Worm (Caenorhabditis elegans) whole organism, L3 larva: Measurements from ENCODE around the gene C15H7.4.

Experiments used
- R02D3.7 ChIP-seq: fragments of 150-350 bp; optimal IDR thresholded peaks from 2 replicates; lab custom pipeline; 2014; ENCODE audit warnings: missing biosample characterization, missing genetic modification characterization
- ZK546.5 ChIP-seq: sonication (generic microtip); optimal IDR thresholded peaks from 2 replicates; lab custom pipeline; 2017; ENCODE audit warnings: missing biosample characterization, missing genetic modification characterization
- aly-2 ChIP-seq: fragments of 150-350 bp; optimal IDR thresholded peaks from 2 replicates; lab custom pipeline; 2014; ENCODE audit warnings: missing biosample characterization, missing genetic modification characterization
- ama-1 ChIP-seq: fragments of 150-350 bp; optimal IDR thresholded peaks from 2 replicates; lab custom pipeline; 2018
- ceh-82 ChIP-seq: fragments of 150-350 bp; optimal IDR thresholded peaks from 2 replicates; lab custom pipeline; 2014; ENCODE audit warnings: missing biosample characterization, missing genetic modification characterization
- daf-12 ChIP-seq: fragments of 150-350 bp; optimal IDR thresholded peaks from 2 replicates; lab custom pipeline; 2014; ENCODE audit warnings: missing biosample characterization, missing genetic modification reagents, missing genetic modification characterization
- egl-27 ChIP-seq: sonication (generic microtip); optimal IDR thresholded peaks from 4 replicates; lab custom pipeline; 2017; ENCODE audit warnings: missing biosample characterization, missing genetic modification reagents, missing genetic modification characterization
- egl-5 ChIP-seq: fragments of 150-350 bp; optimal IDR thresholded peaks from 2 replicates; lab custom pipeline; 2017; ENCODE audit warnings: missing biosample characterization, missing genetic modification reagents, missing genetic modification characterization, inconsistent platforms
- elt-1 ChIP-seq: fragments of 150-350 bp; optimal IDR thresholded peaks from 2 replicates; lab custom pipeline; 2014; ENCODE audit warnings: missing biosample characterization, missing genetic modification characterization
- elt-2 ChIP-seq: sonication (generic microtip); optimal IDR thresholded peaks from 2 replicates; lab custom pipeline; 2016; ENCODE audit warnings: missing genetic modification reagents, mild to moderate bottlenecking, missing genetic modification characterization, missing compliant biosample characterization
- eor-1 ChIP-seq, 2 experiments: fragments of 150-350 bp; optimal IDR thresholded peaks; 2 replicates each; lab custom pipeline; 2014 to 2018; ENCODE audit warnings: missing biosample characterization in 2 of 2, missing genetic modification characterization in 2 of 2
- fkh-10 ChIP-seq: sonication (generic microtip); optimal IDR thresholded peaks from 2 replicates; lab custom pipeline; 2017; ENCODE audit warnings: missing biosample characterization, missing genetic modification reagents, missing genetic modification characterization
- fkh-2 ChIP-seq: fragments of 150-350 bp; optimal IDR thresholded peaks from 2 replicates; lab custom pipeline; 2014; ENCODE audit warnings: missing biosample characterization, missing genetic modification reagents, missing genetic modification characterization
- fos-1 ChIP-seq: fragments of 150-350 bp; optimal IDR thresholded peaks from 2 replicates; lab custom pipeline; 2014; ENCODE audit warnings: missing biosample characterization, missing genetic modification characterization
- hmg-11 ChIP-seq: sonication (generic microtip); optimal IDR thresholded peaks from 2 replicates; lab custom pipeline; 2016; ENCODE audit warnings: missing genetic modification characterization, missing compliant biosample characterization
- jun-1 ChIP-seq: fragments of 150-350 bp; optimal IDR thresholded peaks from 2 replicates; lab custom pipeline; 2014; ENCODE audit warnings: missing biosample characterization, missing genetic modification reagents, missing genetic modification characterization
- lin-15B ChIP-seq: fragments of 150-350 bp; optimal IDR thresholded peaks from 2 replicates; lab custom pipeline; 2014; ENCODE audit warnings: missing biosample characterization, missing genetic modification characterization
- lin-39 ChIP-seq: fragments of 150-350 bp; optimal IDR thresholded peaks from 2 replicates; lab custom pipeline; 2018; ENCODE audit warnings: missing biosample characterization, missing genetic modification reagents, missing genetic modification characterization
- lsy-12 ChIP-seq: sonication (generic microtip); optimal IDR thresholded peaks from 2 replicates; lab custom pipeline; 2016; ENCODE audit warnings: mild to moderate bottlenecking, missing genetic modification characterization, missing compliant biosample characterization
- mdl-1 ChIP-seq: fragments of 150-350 bp; optimal IDR thresholded peaks from 2 replicates; lab custom pipeline; 2014; ENCODE audit warnings: missing biosample characterization, missing genetic modification characterization
- mml-1 ChIP-seq: fragments of 150-350 bp; sonication (generic microtip); optimal IDR thresholded peaks from 3 replicates; lab custom pipeline; 2014; ENCODE audit warnings: missing biosample characterization, missing genetic modification characterization
- nfya-1 ChIP-seq: sonication (generic microtip); optimal IDR thresholded peaks from 2 replicates; lab custom pipeline; 2017; ENCODE audit warnings: missing genetic modification characterization, mild to moderate bottlenecking, missing compliant biosample characterization, antibody characterized with exemption, moderate library complexity; ENCODE audit not compliant: insufficient read depth
- nhr-11 ChIP-seq: fragments of 150-350 bp; optimal IDR thresholded peaks from 2 replicates; lab custom pipeline; 2014; ENCODE audit warnings: missing biosample characterization, missing genetic modification characterization
- nhr-12 ChIP-seq: fragments of 150-350 bp; optimal IDR thresholded peaks from 2 replicates; lab custom pipeline; 2014; ENCODE audit warnings: missing biosample characterization, missing genetic modification characterization
- nhr-23 ChIP-seq: fragments of 150-350 bp; optimal IDR thresholded peaks from 2 replicates; lab custom pipeline; 2014; ENCODE audit warnings: missing biosample characterization, missing genetic modification reagents, missing genetic modification characterization
- nhr-237 ChIP-seq: fragments of 150-350 bp; optimal IDR thresholded peaks from 2 replicates; lab custom pipeline; 2014; ENCODE audit warnings: missing biosample characterization, missing genetic modification characterization
- nhr-25 ChIP-seq: sonication (generic microtip); optimal IDR thresholded peaks from 2 replicates; lab custom pipeline; 2017; ENCODE audit warnings: missing biosample characterization, missing genetic modification characterization
- nhr-28 ChIP-seq: fragments of 150-350 bp; optimal IDR thresholded peaks from 2 replicates; lab custom pipeline; 2014; ENCODE audit warnings: missing biosample characterization, missing genetic modification characterization
- nhr-43 ChIP-seq: sonication (generic microtip); optimal IDR thresholded peaks from 2 replicates; lab custom pipeline; 2016; ENCODE audit warnings: mild to moderate bottlenecking, missing genetic modification characterization, missing compliant biosample characterization; ENCODE audit not compliant: poor library complexity, severe bottlenecking
- nhr-67 ChIP-seq: fragments of 150-350 bp; optimal IDR thresholded peaks from 2 replicates; lab custom pipeline; 2014; ENCODE audit warnings: missing biosample characterization, missing genetic modification characterization
- nhr-76 ChIP-seq: fragments of 150-350 bp; sonication (generic microtip); optimal IDR thresholded peaks from 5 replicates; lab custom pipeline; 2014; ENCODE audit warnings: missing biosample characterization, missing genetic modification characterization
- nhr-77 ChIP-seq: fragments of 150-350 bp; optimal IDR thresholded peaks from 2 replicates; lab custom pipeline; 2014; ENCODE audit warnings: missing biosample characterization, missing genetic modification characterization
- pha-4 ChIP-seq: fragments of 150-350 bp; optimal IDR thresholded peaks from 2 replicates; lab custom pipeline; 2014; ENCODE audit warnings: missing biosample characterization, missing genetic modification reagents, missing genetic modification characterization
- pqm-1 ChIP-seq: fragments of 150-350 bp; optimal IDR thresholded peaks from 2 replicates; lab custom pipeline; 2017; ENCODE audit warnings: missing biosample characterization, missing genetic modification characterization, inconsistent platforms
- sea-2 ChIP-seq: fragments of 150-350 bp; sonication (generic microtip); optimal IDR thresholded peaks from 4 replicates; lab custom pipeline; 2014; ENCODE audit warnings: missing biosample characterization, missing genetic modification reagents, missing genetic modification characterization
- skn-1 ChIP-seq: fragments of 150-350 bp; optimal IDR thresholded peaks from 2 replicates; lab custom pipeline; 2014; ENCODE audit warnings: missing biosample characterization, missing genetic modification characterization
- snpc-4 ChIP-seq: fragments of 150-350 bp; optimal IDR thresholded peaks from 2 replicates; lab custom pipeline; 2014; ENCODE audit warnings: missing biosample characterization, missing genetic modification characterization
- unc-39 ChIP-seq: sonication (generic microtip); optimal IDR thresholded peaks from 4 replicates; lab custom pipeline; 2017; ENCODE audit warnings: missing biosample characterization, missing genetic modification characterization
- unc-62 ChIP-seq: fragments of 150-350 bp; sonication (generic microtip); optimal IDR thresholded peaks from 4 replicates; lab custom pipeline; 2014; ENCODE audit warnings: missing biosample characterization, missing genetic modification reagents, missing genetic modification characterization
- zag-1 ChIP-seq: fragments of 150-350 bp; optimal IDR thresholded peaks from 2 replicates; lab custom pipeline; 2014; ENCODE audit warnings: missing biosample characterization, missing genetic modification characterization
- ztf-11 ChIP-seq: fragments of 150-350 bp; optimal IDR thresholded peaks from 2 replicates; lab custom pipeline; 2014; ENCODE audit warnings: missing biosample characterization, missing genetic modification characterization
- ztf-4 ChIP-seq: fragments of 150-350 bp; optimal IDR thresholded peaks from 2 replicates; lab custom pipeline; 2014; ENCODE audit warnings: missing biosample characterization, missing genetic modification characterization

Gene C15H7.4

DNA sequence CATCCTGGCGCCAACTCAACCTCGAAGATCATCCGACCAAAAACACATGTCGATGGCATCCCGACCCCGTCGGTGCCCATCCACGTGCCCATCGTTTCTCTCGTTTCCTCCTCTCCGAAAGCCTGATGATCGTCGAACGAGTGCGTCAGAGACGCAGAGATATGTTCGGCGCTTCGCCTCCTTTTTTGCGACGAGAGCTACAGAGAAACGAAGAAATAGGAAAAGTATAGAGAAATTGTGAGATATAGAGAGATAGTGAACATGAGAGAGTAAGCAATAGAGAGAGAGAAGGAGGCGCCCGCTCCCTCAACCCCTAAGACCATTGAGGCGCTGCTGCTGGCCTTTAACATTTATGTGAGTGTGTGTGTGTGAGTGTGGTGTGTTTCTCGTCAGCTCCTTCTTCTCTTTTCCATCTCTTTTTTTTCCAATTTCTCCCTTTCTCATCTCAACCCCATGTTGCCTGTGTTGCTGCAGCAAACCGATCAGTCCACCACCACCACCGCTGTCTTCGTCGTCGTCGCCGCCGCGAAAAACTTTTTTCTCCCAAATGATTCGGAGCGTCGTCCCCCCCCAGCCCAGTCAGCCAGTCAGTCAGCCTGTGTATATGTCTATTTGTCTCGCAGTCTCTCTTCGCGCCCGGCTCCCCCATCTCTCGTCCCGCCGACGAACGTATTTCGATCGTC is 36.5 kb downstream of the C15H7.4 start, which contains the start of gene hlh-11 (continued):
- TF ChIP-seq nhr-77 (tag; lab: Kevin White, UChicago) = peak; percentile 22
- peak; percentile 80 for TF ChIP-seq jun-1 (tag; lab: Kevin White, UChicago)
- peak; percentile 43 for TF ChIP-seq unc-62 (GFP tag; lab: Kevin White, UChicago)
- TF ChIP-seq nhr-43 = peak; percentile 96
- TF ChIP-seq elt-2 (tag; lab: Kevin White, UChicago) = peak; percentile 87

DNA sequence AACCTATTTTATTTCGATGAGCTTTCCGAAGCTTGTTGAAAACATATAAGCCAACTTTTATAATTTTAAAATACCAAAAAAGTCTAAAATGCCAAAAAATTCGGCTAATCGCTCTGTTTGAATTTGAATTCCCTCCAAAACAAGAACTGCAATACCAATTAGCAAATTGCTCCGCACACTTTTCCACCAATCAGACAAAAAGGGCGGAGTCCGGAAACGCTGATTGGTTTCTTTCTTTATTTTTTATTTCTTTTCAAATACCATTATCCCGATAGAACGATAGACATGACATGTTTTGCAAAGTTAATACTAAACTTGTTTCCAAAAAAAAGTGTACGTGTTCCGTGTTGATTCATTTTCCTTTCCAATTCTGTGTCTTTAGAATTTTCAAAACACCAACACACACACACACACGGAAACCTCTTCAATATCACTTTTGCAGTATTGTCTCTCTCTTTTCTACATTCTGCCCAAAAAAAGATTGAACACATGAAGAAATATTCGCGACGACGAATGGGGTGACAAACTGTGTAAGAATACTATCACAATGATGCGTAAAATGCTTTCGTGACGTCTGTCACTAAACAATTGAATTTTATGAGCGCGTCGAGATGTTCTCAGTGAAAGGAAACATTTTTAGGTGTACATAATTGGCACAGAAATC is 38.0 kb downstream of the C15H7.4 start:
- TF ChIP-seq nhr-237 (no peak), nfya-1 (tag; lab: Kevin White, UChicago) (peak; percentile 91), elt-1 (tag; lab: Kevin White, UChicago) (no peak), elt-2 (tag; lab: Kevin White, UChicago) (peak; percentile 1), lin-39 (no peak), nhr-12 (tag; lab: Kevin White, UChicago) (no peak), pqm-1 (tag; lab: Kevin White, UChicago) (no peak), R02D3.7 (tag; lab: Kevin White, UChicago) (no peak), egl-27 (tag; lab: Kevin White, UChicago) (no peak), snpc-4 (no peak), unc-62 (GFP tag; lab: Kevin White, UChicago) (no peak), jun-1 (tag; lab: Kevin White, UChicago) (no peak), aly-2 (tag; lab: Kevin White, UChicago) (no peak), sea-2 (no peak), eor-1 (tag; optimal IDR thresholded peaks at IDR 0.05; lab: Kevin White, UChicago) (no peak), nhr-25 (peak; percentile 78), nhr-11 (tag; lab: Kevin White, UChicago) (no peak), nhr-43 (no peak), nhr-67 (tag; lab: Kevin White, UChicago) (no peak), ama-1 (lab: Kevin White, UChicago) (no peak), hmg-11 (tag; lab: Kevin White, UChicago) (peak; percentile 13), mdl-1 (tag; lab: Kevin White, UChicago) (no peak), egl-5 (no peak), fkh-2 (tag; lab: Kevin White, UChicago) (no peak), daf-12 (tag; lab: Kevin White, UChicago) (no peak), skn-1 (no peak), fos-1 (tag; lab: Kevin White, UChicago) (no peak), ceh-82 (tag; lab: Kevin White, UChicago) (no peak)

DNA sequence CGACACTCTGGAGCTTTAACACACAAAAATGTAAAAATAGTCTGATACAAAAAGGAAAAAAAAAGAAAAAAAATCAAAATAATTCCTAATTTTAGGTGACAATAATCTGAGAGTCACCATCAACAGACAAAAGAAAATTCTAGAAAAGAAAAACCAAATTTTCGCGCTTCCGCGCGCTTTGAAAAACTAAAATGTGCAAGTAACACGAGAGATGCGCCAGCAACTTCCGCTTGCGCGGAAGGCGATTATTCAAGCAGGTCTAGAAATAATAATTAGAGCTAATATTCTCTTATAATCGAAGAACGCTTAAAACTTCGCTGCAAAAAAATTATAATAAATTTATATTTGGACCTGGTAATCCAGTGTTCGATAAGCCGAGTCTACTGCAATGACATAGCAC is 38.8 kb downstream of the C15H7.4 start:
- TF ChIP-seq nhr-76 (no peak), jun-1 (tag; lab: Kevin White, UChicago) (no peak), eor-1 (tag; optimal IDR thresholded peaks at IDR 0.05; lab: Kevin White, UChicago) (no peak), nhr-237 (no peak), mml-1 (tag; lab: Kevin White, UChicago) (no peak), ama-1 (lab: Kevin White, UChicago) (no peak), ztf-4 (tag; lab: Kevin White, UChicago) (no peak), ZK546.5 (tag; lab: Kevin White, UChicago) (no peak), nhr-28 (tag; lab: Kevin White, UChicago) (no peak), nhr-23 (tag; lab: Kevin White, UChicago) (no peak), mdl-1 (tag; lab: Kevin White, UChicago) (no peak)

DNA sequence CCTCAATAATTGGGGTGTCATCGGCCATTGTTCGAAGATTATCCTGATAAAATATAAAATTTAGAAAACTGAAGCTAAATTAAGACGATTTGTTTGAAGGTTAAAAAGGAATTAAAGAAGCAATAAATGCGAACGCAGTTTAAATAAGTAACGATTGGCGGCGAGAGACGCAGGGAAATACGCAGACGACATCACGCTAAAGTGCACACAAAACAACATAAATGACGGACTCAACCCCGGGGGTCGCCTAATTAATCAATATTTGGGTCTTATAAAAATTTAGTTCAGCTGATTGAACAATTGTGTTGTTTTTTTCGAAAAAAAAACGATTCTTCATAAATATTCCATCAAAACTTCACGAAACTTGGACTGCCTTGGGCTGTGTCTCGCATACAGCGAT is 39.3 kb downstream of the C15H7.4 start, which contains the start of gene hcp-3:
hcp-3 (minus strand) TSS at position 45 of the 400 bp plus-strand sequence.
- TF ChIP-seq skn-1 (no peak), mdl-1 (tag; lab: Kevin White, UChicago) (no peak), eor-1 (tag; optimal IDR thresholded peaks at IDR 0.05; lab: Kevin White, UChicago) (no peak), nhr-28 (tag; lab: Kevin White, UChicago) (no peak), fkh-10 (no peak), ama-1 (lab: Kevin White, UChicago) (no peak), hmg-11 (tag; lab: Kevin White, UChicago) (peak; percentile 26), sea-2 (no peak), fos-1 (tag; lab: Kevin White, UChicago) (no peak), nhr-77 (tag; lab: Kevin White, UChicago) (no peak), lsy-12 (tag; lab: Kevin White, UChicago) (no peak), fkh-2 (tag; lab: Kevin White, UChicago) (no peak), daf-12 (tag; lab: Kevin White, UChicago) (no peak), aly-2 (tag; lab: Kevin White, UChicago) (no peak), pha-4 (tag; lab: Kevin White, UChicago) (peak; percentile 62), lin-15B (tag; lab: Kevin White, UChicago) (peak; percentile 39), pqm-1 (tag; lab: Kevin White, UChicago) (no peak), unc-39 (tag; lab: Kevin White, UChicago) (no peak), jun-1 (tag; lab: Kevin White, UChicago) (no peak), egl-5 (no peak), snpc-4 (peak; percentile 4), ztf-4 (tag; lab: Kevin White, UChicago) (no peak), nfya-1 (tag; lab: Kevin White, UChicago) (peak; percentile 66), egl-27 (tag; lab: Kevin White, UChicago) (no peak), ztf-11 (tag; lab: Kevin White, UChicago) (no peak), R02D3.7 (tag; lab: Kevin White, UChicago) (no peak), zag-1 (tag; lab: Kevin White, UChicago) (no peak), lin-39 (no peak), ceh-82 (tag; lab: Kevin White, UChicago) (no peak), elt-2 (tag; lab: Kevin White, UChicago) (peak; percentile 12)
